Worm (Caenorhabditis elegans) whole organism, L3 larva: ENCODE measurements around the gene idpc-5.

Experiments
- ama-1 ChIP-seq: fragments of 150-350 bp; optimal IDR thresholded peaks from 2 replicates; lab custom pipeline; 2018
- ceh-82 ChIP-seq: fragments of 150-350 bp; optimal IDR thresholded peaks from 2 replicates; lab custom pipeline; 2014; ENCODE audit warnings: missing biosample characterization, missing genetic modification characterization
- elt-2 ChIP-seq: sonication (generic microtip); optimal IDR thresholded peaks from 2 replicates; lab custom pipeline; 2016; ENCODE audit warnings: missing genetic modification reagents, mild to moderate bottlenecking, missing genetic modification characterization, missing compliant biosample characterization
- eor-1 ChIP-seq, 2 experiments: fragments of 150-350 bp; optimal IDR thresholded peaks; 2 replicates each; lab custom pipeline; 2014 to 2018; ENCODE audit warnings: missing biosample characterization in 2 of 2, missing genetic modification characterization in 2 of 2
- hmg-11 ChIP-seq: sonication (generic microtip); optimal IDR thresholded peaks from 2 replicates; lab custom pipeline; 2016; ENCODE audit warnings: missing genetic modification characterization, missing compliant biosample characterization
- lin-39 ChIP-seq: fragments of 150-350 bp; optimal IDR thresholded peaks from 2 replicates; lab custom pipeline; 2018; ENCODE audit warnings: missing biosample characterization, missing genetic modification reagents, missing genetic modification characterization
- nhr-28 ChIP-seq: fragments of 150-350 bp; optimal IDR thresholded peaks from 2 replicates; lab custom pipeline; 2014; ENCODE audit warnings: missing biosample characterization, missing genetic modification characterization
- nhr-77 ChIP-seq: fragments of 150-350 bp; optimal IDR thresholded peaks from 2 replicates; lab custom pipeline; 2014; ENCODE audit warnings: missing biosample characterization, missing genetic modification characterization
- pha-4 ChIP-seq: fragments of 150-350 bp; optimal IDR thresholded peaks from 2 replicates; lab custom pipeline; 2014; ENCODE audit warnings: missing biosample characterization, missing genetic modification reagents, missing genetic modification characterization
- unc-39 ChIP-seq: sonication (generic microtip); optimal IDR thresholded peaks from 4 replicates; lab custom pipeline; 2017; ENCODE audit warnings: missing biosample characterization, missing genetic modification characterization
- unc-62 ChIP-seq: fragments of 150-350 bp; sonication (generic microtip); optimal IDR thresholded peaks from 4 replicates; lab custom pipeline; 2014; ENCODE audit warnings: missing biosample characterization, missing genetic modification reagents, missing genetic modification characterization
- zag-1 ChIP-seq: fragments of 150-350 bp; optimal IDR thresholded peaks from 2 replicates; lab custom pipeline; 2014; ENCODE audit warnings: missing biosample characterization, missing genetic modification characterization
- ztf-4 ChIP-seq: fragments of 150-350 bp; optimal IDR thresholded peaks from 2 replicates; lab custom pipeline; 2014; ENCODE audit warnings: missing biosample characterization, missing genetic modification characterization

DNA sequence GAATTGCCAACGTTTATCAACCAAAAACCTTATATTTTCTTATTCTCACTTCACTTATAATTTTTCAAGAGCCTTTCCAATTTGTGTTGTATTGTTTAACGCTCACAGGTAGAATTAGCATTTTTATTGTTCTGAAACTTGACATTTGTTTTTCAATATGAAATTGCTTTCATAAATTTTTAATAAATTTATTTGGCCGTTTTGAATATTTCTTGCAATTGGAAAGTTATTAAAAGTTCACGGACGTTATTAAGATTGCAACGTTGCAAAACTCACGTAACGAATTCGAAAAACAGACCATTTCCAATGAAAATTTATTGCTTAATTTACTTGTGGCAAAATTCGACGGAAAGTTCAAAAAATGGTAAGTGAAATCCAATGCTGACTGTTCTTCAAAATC, 32.4 kb downstream of the idpc-5 start, which contains the start of gene K09G1.2:
- TF ChIP-seq ama-1 (lab: Kevin White, UChicago) (no peak), hmg-11 (no peak), unc-39 (tag; lab: Kevin White, UChicago) (no peak), nhr-28 (tag; lab: Kevin White, UChicago) (no peak), pha-4 (tag; lab: Kevin White, UChicago) (no peak), zag-1 (tag; lab: Kevin White, UChicago) (no peak), nhr-77 (tag; lab: Kevin White, UChicago) (no peak), ztf-4 (tag; lab: Kevin White, UChicago) (no peak), lin-39 (no peak), elt-2 (tag; lab: Kevin White, UChicago) (no peak), unc-62 (GFP tag; lab: Kevin White, UChicago) (no peak), eor-1 (tag; optimal IDR thresholded peaks at IDR 0.05; lab: Kevin White, UChicago) (no peak), ceh-82 (tag; lab: Kevin White, UChicago) (no peak)
